Fruit fly (Drosophila melanogaster): ENCODE results near the gene Usp32.

Gene Usp32

DNA sequence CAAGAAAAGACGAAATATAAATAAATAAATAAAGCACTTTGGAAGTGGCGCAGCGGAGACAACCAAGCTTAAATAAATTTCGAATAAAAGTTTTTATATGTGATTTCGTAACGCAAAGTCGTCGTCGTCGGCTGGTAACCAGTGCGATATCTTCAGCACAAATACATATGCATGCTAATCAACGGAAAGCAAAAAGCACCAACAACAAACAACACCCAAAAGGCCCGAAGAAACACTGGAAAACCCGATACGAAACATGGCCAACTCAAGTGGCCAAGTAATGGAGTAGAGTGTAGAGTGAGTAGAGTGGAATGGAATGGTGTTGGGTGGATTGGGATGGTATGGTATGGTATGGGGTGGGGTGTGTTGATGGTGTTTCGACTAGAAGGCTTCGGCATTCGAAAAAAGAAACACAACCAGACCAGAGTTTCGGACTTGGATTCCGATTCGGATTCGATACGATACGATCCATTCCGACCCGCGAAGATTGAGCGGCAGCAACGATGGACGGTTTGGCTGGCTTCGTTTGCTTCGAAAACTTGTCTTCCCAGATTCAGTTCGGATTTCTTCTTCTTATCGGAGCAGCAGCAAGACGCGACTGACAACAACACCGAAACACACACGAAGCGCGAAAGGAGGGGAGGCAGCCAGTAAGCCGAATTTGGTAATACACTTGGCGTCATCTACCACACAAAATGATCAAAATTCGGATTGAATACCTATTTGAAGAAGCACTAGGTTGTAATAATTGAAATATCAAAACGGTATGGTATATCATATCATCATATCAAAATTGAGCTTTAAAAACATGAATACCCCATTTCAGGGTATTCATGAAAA lies 31.8 kb downstream of the Usp32 start (continued):
- TF ChIP-seq slp2 (GFP tag; optimal IDR thresholded peaks at IDR 0.05) (peak; percentile 94), eyg (GFP tag; optimal IDR thresholded peaks at IDR 0.05) (peak; percentile 95), hth (optimal IDR thresholded peaks at IDR 0.05) (no peak), tna (GFP tag; IDR thresholded peaks at IDR 0.05; ENCODE audit: partially characterized antibody) (no peak), bcd (GFP tag; optimal IDR thresholded peaks at IDR 0.05) (peak; percentile 95), run (tag; optimal IDR thresholded peaks at IDR 0.05) (peak; percentile 87), inv (GFP tag; IDR thresholded peaks at IDR 0.05; ENCODE audit: partially characterized antibody) (no peak), CG2875 (GFP tag; optimal IDR thresholded peaks at IDR 0.05) (peak; percentile 89), CG43689 (GFP tag; IDR thresholded peaks at IDR 0.05) (no peak; the same call in none of the 2 replicates), CG17912 (GFP tag; optimal IDR thresholded peaks at IDR 0.05) (peak; percentile 53), Stat92E (GFP tag; optimal IDR thresholded peaks at IDR 0.05) (peak in 1 of 3 experiments; percentile 79), CG2199 (GFP tag; IDR thresholded peaks at IDR 0.05) (peak; percentile 93; the same call in 1 of the 3 replicates), Mes4 (GFP tag; optimal IDR thresholded peaks at IDR 0.05) (peak; percentile 87), bigmax (GFP tag; optimal IDR thresholded peaks at IDR 0.05) (peak; percentile 43), Usf (GFP tag; optimal IDR thresholded peaks at IDR 0.05) (peak; percentile 82), vfl (GFP tag; optimal IDR thresholded peaks at IDR 0.05) (peak; percentile 93), MTF-1 (GFP tag; optimal IDR thresholded peaks at IDR 0.05; ENCODE audit: borderline replicate concordance) (peak; percentile 85), gsb (GFP tag; IDR thresholded peaks at IDR 0.05) (peak; percentile 94), Atf6 (GFP tag; IDR thresholded peaks at IDR 0.05) (peak; percentile 97), CG30403 (GFP tag; optimal IDR thresholded peaks at IDR 0.05) (peak; percentile 96), so (GFP tag; IDR thresholded peaks at IDR 0.05) (peak; percentile 96), emc (GFP tag; optimal IDR thresholded peaks at IDR 0.05) (peak; percentile 92), Optix (GFP tag; IDR thresholded peaks at IDR 0.05) (peak; percentile 94), CG2129 (GFP tag; IDR thresholded peaks at IDR 0.05; ENCODE audit: partially characterized antibody) (no peak), CG32532 (GFP tag; IDR thresholded peaks at IDR 0.05) (peak; percentile 96), CG7987 (GFP tag; optimal IDR thresholded peaks at IDR 0.05) (peak; percentile 80), gt (GFP tag; IDR thresholded peaks at IDR 0.05) (peak; percentile 72), CG13894 (tag; optimal IDR thresholded peaks at IDR 0.05) (peak; percentile 87), CG4328 (GFP tag; optimal IDR thresholded peaks at IDR 0.05) (peak; percentile 53), chn (GFP tag; optimal IDR thresholded peaks at IDR 0.05) (peak; percentile 95), Bteb2 (GFP tag; optimal IDR thresholded peaks at IDR 0.05) (peak; percentile 96), zf30C (GFP tag; optimal IDR thresholded peaks at IDR 0.05) (no peak), CG12659 (GFP tag; optimal IDR thresholded peaks at IDR 0.05) (peak; percentile 97), amos (GFP tag; IDR thresholded peaks at IDR 0.05; ENCODE audit: partially characterized antibody) (no peak), yki (optimal IDR thresholded peaks at IDR 0.05) (no peak), Jarid2 (GFP tag; optimal IDR thresholded peaks at IDR 0.05) (peak; percentile 57), MBD-R2 (GFP tag; IDR thresholded peaks at IDR 0.05) (peak; percentile 96), jumu (GFP tag; optimal IDR thresholded peaks at IDR 0.05) (peak; percentile 91), CG14667 (GFP tag; IDR thresholded peaks at IDR 0.05) (peak; percentile 92; the same call in 1 of the 2 replicates), NC2α (GFP tag; optimal IDR thresholded peaks at IDR 0.05) (peak; percentile 90), gce (GFP tag; IDR thresholded peaks at IDR 0.05) (peak; percentile 57; the same call in 1 of the 3 replicates), CG7745 (tag; optimal IDR thresholded peaks at IDR 0.05) (peak; percentile 58), ATbp (GFP tag; optimal IDR thresholded peaks at IDR 0.05) (peak; percentile 85), CG6791 (GFP tag; IDR thresholded peaks at IDR 0.05; ENCODE audit: partially characterized antibody) (no peak), p53 (GFP tag; optimal IDR thresholded peaks at IDR 0.05) (peak; percentile 83), CG18011 (GFP tag; optimal IDR thresholded peaks at IDR 0.05) (peak; percentile 78), phol (tag; optimal IDR thresholded peaks at IDR 0.05) (peak; percentile 90), prd (optimal IDR thresholded peaks at IDR 0.05) (no peak), prd (GFP tag; IDR thresholded peaks at IDR 0.05) (peak; percentile 91)

All from whole organism, embryonic.